Worm (Caenorhabditis elegans) whole organism, early embryonic: ENCODE measurements around the gene ins-31.

Experiments used
- F13C5.2 ChIP-seq: sonication (generic microtip); optimal IDR thresholded peaks from 2 replicates; lab custom pipeline; 2017; ENCODE audit warnings: mild to moderate bottlenecking, missing genetic modification characterization, inconsistent platforms, missing compliant biosample characterization
- aly-1 ChIP-seq: sonication (generic microtip); optimal IDR thresholded peaks from 2 replicates; lab custom pipeline; 2016; ENCODE audit warnings: missing genetic modification characterization, missing compliant biosample characterization
- ama-1 ChIP-seq: fragments of 150-350 bp; optimal IDR thresholded peaks from 2 replicates; lab custom pipeline; 2014
- ceh-36 ChIP-seq: sonication (generic microtip); optimal IDR thresholded peaks from 2 replicates; lab custom pipeline; 2016; ENCODE audit warnings: missing genetic modification characterization, inconsistent platforms, missing compliant biosample characterization
- flt-1 ChIP-seq: fragments of 200-800 bp; sonication (Bioruptor generic); IDR thresholded peaks from 2 replicates; pipeline ENCODE4 v1.3.6; 2022; ENCODE audit warnings: missing genetic modification characterization, missing compliant biosample characterization
- hmbx-1 ChIP-seq: sonication (generic microtip); optimal IDR thresholded peaks from 2 replicates; lab custom pipeline; 2016; ENCODE audit warnings: mild to moderate bottlenecking, missing genetic modification characterization, missing compliant biosample characterization
- hmg-4 ChIP-seq: fragments of 200-800 bp; sonication (Bioruptor generic); optimal IDR thresholded peaks from 2 replicates; lab custom pipeline; 2018; ENCODE audit warnings: mild to moderate bottlenecking, missing genetic modification characterization, missing compliant biosample characterization
- hnd-1 ChIP-seq: sonication (generic microtip); optimal IDR thresholded peaks from 2 replicates; lab custom pipeline; 2016; ENCODE audit warnings: missing genetic modification characterization, missing compliant biosample characterization
- pes-1 ChIP-seq: fragments of 200-800 bp; sonication (Bioruptor generic); IDR thresholded peaks from 2 replicates; pipeline ENCODE4 v1.3.6; 2022; ENCODE audit warnings: missing genetic modification reagents, missing genetic modification characterization, missing compliant biosample characterization
- tra-4 ChIP-seq: sonication (generic microtip); optimal IDR thresholded peaks from 2 replicates; lab custom pipeline; 2017; ENCODE audit warnings: missing genetic modification characterization, missing compliant biosample characterization

- TF ChIP-seq tra-4 (tag; lab: Kevin White, UChicago) (no peak), pes-1 (GFP tag; lab: Robert Waterston, UW) (no peak), hmbx-1 (tag; lab: Kevin White, UChicago) (no peak), ama-1 (lab: Kevin White, UChicago) (no peak), ceh-36 (tag; lab: Kevin White, UChicago) (no peak), hmg-4 (GFP tag; lab: Kevin White, UChicago) (no peak), hnd-1 (no peak), F13C5.2 (tag; lab: Kevin White, UChicago) (no peak), flt-1 (GFP tag; lab: Robert Waterston, UW) (no peak), aly-1 (tag; lab: Kevin White, UChicago) (no peak)
Measured at ce11 chrII:3093352-3093751, 33.5 kb upstream of the ins-31 start, which contains the start of gene srg-22.
